Worm (Caenorhabditis elegans): Measurements from ENCODE around the gene srv-4.

DNA sequence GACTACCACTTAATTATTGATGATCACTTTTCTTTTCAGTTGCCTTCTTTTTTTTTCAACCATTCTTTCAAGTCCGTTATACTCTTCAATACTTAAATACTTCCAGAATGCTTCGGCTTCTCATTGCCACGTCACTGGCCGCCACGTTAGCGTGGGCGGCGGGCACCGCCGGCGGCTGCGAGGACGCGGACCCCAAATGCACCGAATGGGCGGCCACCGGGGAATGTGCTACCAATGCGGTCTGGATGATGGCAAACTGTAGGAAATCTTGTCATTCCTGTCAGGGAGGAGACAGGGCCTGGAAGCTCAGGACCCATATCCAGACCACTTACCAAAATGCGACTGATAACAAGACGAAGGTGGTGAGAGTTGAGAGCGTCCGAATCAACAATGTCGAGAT is 13.0 kb upstream of the srv-4 start, which contains the start of gene lgc-22:
- TF ChIP-seq ztf-4 (tag; optimal IDR thresholded peaks at IDR 0.05) (no peak), fos-1 (tag; optimal IDR thresholded peaks at IDR 0.05) (no peak)
